Worm (Caenorhabditis elegans) whole organism, L4 larva: ENCODE results near the gene ZK829.3.

Source experiments
- fkh-10 ChIP-seq: fragments of 150-350 bp; optimal IDR thresholded peaks from 2 replicates; lab custom pipeline; 2014; ENCODE audit warnings: missing biosample characterization, missing genetic modification reagents, missing genetic modification characterization
- snpc-4 ChIP-seq: fragments of 150-350 bp; optimal IDR thresholded peaks from 2 replicates; lab custom pipeline; 2014; ENCODE audit warnings: missing biosample characterization, missing genetic modification characterization
- unc-62 ChIP-seq, 3 experiments: fragments of 150-350 bp in 1 of 3; sonication (generic microtip); optimal IDR thresholded peaks in 2 of 3; peaks in 1 of 3; 1 replicate in 1 of 3; 2 replicates in 2 of 3; lab custom pipeline; 2014 to 2017; ENCODE audit warnings: missing biosample characterization in 3 of 3, missing genetic modification characterization in 3 of 3, missing genetic modification reagents in 3 of 3, missing genotype in 1 of 3

- TF ChIP-seq fkh-10 (no peak), snpc-4 (tag; lab: Kevin White, UChicago) (no peak), unc-62 (GFP tag; optimal IDR thresholded peaks at IDR 0.05 in 1 of 2; lab: Kevin White, UChicago) (no peak), unc-62 (tag; optimal IDR thresholded peaks at IDR 0.05; lab: Kevin White, UChicago) (no peak)
Measured at ce11 chrIV:11916907-11917306, 28.6 kb downstream of the ZK829.3 start, which contains the start of gene ZK822.10.
